Worm (Caenorhabditis elegans): Measurements from ENCODE around the gene twk-31.

DNA sequence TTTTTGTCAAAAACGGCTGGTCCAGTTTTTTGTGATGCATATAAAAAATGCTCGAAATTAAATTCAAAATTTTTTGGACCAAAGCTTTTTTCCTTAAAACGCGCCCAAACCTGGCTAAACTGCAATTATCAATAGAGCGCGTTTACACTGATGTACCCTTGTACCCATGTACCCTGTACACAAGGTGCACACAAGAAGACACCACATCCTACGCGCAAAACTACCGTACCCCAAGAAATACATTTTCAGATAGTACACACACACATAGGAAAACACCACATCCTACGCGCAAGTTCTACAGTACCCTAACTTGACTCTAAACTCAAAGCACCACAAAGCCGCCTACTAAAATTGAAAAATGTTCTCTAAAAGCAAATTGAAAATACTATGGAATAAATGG is 60.9 kb downstream of the twk-31 start:
- TF ChIP-seq hmg-11 (tag; optimal IDR thresholded peaks at IDR 0.05): no peak
- no peak for TF ChIP-seq jun-1 (tag; optimal IDR thresholded peaks at IDR 0.05)
- TF ChIP-seq mdl-1 (tag; optimal IDR thresholded peaks at IDR 0.05): no peak
- TF ChIP-seq lsy-12 (tag; optimal IDR thresholded peaks at IDR 0.05): no peak
- TF ChIP-seq nhr-237 (tag; optimal IDR thresholded peaks at IDR 0.05): no peak
- TF ChIP-seq tbx-2 (tag; optimal IDR thresholded peaks at IDR 0.05): no peak
- no peak for TF ChIP-seq ztf-4 (tag; optimal IDR thresholded peaks at IDR 0.05)
- no peak for TF ChIP-seq skn-1 (tag; optimal IDR thresholded peaks at IDR 0.05)
- TF ChIP-seq ZK546.5 (tag; optimal IDR thresholded peaks at IDR 0.05): no peak
